Fruit fly (Drosophila melanogaster): ENCODE results near the gene VAChT.

dm6 chr3R:18693611-18694010, 11.7 kb upstream of the VAChT start, which contains the start of gene CG14300:
- TF ChIP-seq CG1621 (tag; optimal IDR thresholded peaks at IDR 0.05): no peak
- no peak for TF ChIP-seq CG8119 (GFP tag; IDR thresholded peaks at IDR 0.05)
- TF ChIP-seq CG31627 (GFP tag; optimal IDR thresholded peaks at IDR 0.05): no peak
- TF ChIP-seq Ets21C (GFP tag; optimal IDR thresholded peaks at IDR 0.05): no peak
